Fruit fly (Drosophila melanogaster) ovary, adult (tissue): ENCODE measurements around the gene mRpL4.

Source experiments
- CG17801 ChIP-seq: fragments of 200-800 bp; optimal IDR thresholded peaks from 2 replicates; lab custom pipeline; 2019; ENCODE audit warnings: missing biosample characterization, mild to moderate bottlenecking, missing genetic modification characterization, moderate library complexity; ENCODE audit not compliant: partially characterized antibody

Gene mRpL4

DNA sequence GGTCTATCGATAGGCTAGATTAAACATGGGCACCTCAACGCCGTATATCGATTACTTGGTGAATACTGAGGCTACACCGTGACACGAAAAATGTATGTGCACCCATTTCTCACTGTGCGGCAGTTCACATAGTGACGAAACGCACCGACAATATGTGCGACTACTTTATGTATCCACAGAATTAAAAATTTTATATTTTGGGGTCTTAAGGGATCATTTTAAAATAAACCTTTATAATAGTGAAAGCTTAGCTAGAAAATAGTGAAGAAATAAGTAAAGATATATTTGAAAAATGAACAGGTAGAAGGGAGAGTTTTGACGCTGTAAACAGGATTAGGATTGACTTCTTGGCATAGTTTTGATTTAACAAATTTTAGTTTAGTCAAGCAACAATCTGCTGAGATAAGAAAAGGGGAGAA is at the start of gene mRpL4:
Gene mRpL4, minus strand, starts transcription at position 31 of the 419 bp plus-strand sequence.
- peak; percentile 23 for TF ChIP-seq CG17801 (GFP tag; lab: Kevin White, UChicago)

DNA sequence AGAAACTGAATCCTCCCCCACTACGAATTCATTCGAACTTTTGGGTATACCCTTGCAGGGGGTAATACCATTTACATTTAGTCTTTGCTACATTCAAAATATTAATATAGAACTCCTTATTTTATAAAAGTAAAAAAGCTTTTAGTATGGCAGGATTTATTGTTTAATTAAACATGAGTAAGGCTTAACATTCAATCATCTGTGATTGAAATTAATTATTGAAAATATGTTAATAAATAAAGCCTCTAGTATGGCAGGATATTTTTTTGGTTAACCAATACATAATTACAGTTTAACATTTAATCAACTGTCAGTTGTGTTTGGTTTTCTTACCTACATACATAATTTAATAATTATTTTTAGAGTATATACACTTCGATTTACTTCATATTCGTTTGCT is 45.8 kb upstream of the mRpL4 start:
- TF ChIP-seq CG17801 (GFP tag; lab: Kevin White, UChicago) = no peak

DNA sequence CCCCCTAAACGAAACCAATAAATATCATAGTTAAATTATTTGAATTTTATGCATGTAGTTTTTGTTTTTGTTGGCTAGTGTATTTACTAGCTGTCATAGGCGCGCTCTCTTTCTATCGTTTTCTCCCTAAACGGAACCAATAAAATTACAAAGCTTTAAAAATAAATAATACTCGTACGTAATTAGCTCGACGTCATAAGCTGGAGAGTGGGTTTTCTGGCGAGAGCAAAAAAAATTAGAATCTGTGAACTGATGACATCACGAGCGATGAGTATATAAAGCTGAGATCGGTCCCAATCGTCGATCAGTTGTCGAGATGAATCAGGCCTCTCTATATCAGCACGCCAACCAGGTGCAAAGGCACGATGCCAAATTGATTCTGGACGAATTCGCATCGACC is 36.7 kb upstream of the mRpL4 start, which contains the start of gene jhamt:
Gene jhamt, plus strand, starts transcription at position 301 of the 400 bp plus-strand sequence.
- TF ChIP-seq CG17801 (GFP tag; lab: Kevin White, UChicago) = no peak

DNA sequence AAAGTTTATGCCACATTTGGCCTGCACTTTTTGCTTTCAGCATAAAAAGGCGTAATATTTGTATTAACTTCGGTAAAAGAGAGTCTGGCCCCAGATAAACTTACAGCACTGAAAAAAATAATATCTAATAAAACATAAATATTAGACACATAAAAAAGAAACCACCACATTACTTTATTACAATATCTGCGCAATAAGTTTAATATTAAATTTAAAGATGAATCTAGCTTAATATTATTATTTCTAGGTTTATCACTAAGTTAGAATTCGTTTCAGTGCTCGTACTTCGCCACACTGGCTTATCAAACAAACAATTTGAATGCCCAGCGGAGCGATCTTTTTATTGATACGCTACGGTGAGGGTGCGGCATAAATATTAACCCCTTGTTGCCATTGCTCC is 28.9 kb upstream of the mRpL4 start:
- TF ChIP-seq CG17801 (GFP tag; lab: Kevin White, UChicago) = no peak

DNA sequence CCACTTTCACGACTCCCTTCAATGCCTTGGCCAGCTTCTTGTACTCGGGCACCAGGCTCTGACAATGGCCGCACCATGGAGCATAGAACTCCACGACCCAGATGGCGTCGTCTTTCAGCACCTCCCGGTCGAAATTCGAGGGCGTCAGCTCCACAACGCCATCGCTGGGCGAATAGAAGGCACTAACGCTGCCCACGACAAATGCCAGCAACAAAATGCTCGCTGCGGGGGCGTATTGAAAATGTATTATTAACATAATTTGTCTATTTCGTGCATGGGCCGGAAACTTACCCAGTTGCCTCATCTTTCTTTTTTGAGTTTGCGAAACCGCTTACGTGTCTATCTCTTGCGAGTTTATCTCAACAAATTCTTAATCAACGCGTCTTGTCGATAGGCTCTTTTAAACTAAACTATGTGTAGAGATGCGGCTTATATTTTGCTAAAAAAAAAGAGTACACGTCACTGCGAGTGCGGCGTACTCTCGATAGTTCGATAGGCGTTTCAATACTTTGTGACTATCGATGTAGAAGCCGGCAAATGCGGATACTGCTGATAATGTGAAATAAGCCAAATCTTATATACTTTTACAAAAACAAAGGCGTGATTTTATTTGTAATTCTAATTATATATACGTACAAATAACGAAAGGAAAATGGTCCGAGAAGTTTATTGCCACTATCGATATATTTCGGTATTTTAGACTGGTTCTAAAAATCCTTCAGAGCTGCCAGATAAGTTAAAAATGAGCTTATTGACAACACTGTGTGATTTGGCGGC is 27.5 kb upstream of the mRpL4 start, which contains the start of gene CaBP1:
Gene CaBP1, minus strand, starts transcription at position 487 of the 777 bp plus-strand sequence.
- peak; percentile 9 for TF ChIP-seq CG17801 (GFP tag; lab: Kevin White, UChicago)

DNA sequence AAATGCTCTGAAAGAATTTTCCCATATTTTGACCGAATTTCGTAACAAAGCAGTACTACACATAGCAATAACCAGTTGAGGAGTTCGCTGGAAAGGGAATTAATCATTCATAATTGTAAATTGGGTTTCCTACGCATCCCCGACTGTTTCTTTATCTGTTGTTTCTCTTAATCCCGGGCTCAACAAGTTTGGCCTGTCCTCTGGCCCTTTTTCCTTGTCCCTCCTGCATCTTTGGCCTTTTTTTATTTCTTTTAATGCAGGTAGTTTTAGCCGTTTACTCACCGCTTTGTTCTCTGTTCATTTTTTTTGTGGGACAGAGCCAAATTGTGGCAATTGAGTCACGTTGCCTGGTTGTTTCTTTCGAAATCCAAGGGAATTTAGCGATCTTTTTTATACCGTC is 24.8 kb upstream of the mRpL4 start:
- no peak for TF ChIP-seq CG17801 (GFP tag; lab: Kevin White, UChicago)

DNA sequence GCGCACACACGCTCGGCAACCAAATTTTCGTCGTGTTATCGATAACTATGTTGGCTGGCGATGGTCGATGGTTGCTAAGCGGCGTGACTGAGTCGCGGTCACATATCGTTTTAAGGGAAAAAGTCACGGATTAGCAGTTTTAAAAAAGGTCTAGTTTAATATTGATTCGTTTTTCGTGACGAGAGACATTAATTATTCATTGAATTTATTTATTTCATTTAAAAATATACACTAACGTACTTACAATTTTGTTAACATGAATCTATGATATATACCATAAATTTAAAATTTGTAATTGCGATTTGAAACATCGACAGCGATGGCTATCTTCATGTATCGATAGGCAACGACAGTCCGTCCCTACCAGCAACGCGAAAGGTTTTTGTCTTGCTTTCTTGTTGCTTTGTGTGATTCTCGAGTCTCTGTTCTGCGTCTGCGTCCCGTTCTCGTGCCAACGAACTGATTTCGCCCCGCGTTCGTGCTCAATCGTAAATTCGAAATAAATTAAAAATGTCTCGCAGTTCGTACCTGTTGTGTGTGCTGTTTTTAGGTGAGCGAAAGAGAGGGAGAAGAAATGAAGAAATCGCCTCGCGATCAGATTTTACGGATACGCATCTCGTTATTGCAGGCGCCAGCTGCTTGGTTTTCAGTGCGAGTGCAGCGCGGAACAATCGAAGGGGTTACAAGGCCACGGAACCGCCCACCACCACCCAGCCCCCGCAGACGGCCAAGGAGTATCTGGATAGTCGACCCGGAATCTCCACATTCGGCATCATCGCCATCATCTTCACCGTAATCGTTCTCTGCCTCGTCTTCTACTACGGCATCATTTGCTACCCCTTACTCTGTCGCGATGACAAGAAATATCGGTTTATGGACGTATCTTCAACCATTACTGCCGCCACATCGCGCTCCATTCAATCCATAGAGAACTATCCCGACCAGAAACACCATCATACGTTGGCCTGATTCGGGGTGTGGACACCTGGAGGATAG is 24.0 kb upstream of the mRpL4 start, which contains the start of the genes Hyls1, chif and CG4455:
Gene Hyls1, minus strand, starts transcription at position 44 of the 996 bp plus-strand sequence.
Gene chif, minus strand, starts transcription at position 44 of the 996 bp plus-strand sequence.
Gene CG4455, plus strand, starts transcription at position 350 of the 996 bp plus-strand sequence.
- TF ChIP-seq CG17801 (GFP tag; lab: Kevin White, UChicago) = peak; percentile 22

DNA sequence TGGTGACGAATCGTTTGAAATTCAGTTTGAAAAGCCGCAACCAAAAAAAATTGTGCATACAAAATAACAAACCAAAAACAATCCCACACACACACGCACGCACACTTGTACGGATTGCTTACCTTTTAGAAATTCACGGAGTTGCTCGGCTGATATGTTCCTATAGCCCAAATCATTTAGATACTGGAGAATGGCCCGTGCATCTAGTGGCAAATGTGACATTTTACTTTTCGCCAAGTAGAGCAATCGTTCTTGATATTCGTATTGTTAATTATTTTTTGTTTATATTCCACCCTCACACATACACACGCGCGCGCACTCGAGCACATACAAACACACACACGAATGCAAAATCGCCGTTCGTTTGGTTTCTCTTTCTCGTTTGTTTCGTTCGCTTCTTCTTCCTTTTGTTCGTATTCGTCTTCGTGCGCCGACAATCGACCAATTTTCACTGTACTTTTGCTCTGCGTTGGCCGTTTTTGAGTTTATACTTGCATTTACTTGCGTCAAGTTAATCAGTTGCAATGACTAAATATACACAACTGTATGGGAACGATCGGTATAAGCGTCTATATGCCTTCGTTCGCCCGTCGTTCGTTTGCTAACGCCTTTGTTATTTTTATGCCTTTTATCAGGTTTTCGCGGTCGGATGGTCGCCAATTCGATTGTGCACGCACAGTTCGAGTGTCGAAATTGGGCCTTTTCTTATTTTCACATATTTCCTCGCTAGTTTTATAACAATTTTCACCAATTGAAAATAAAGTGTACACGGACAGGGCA is 23.1 kb upstream of the mRpL4 start:
- TF ChIP-seq CG17801 (GFP tag; lab: Kevin White, UChicago) = peak; percentile 5

DNA sequence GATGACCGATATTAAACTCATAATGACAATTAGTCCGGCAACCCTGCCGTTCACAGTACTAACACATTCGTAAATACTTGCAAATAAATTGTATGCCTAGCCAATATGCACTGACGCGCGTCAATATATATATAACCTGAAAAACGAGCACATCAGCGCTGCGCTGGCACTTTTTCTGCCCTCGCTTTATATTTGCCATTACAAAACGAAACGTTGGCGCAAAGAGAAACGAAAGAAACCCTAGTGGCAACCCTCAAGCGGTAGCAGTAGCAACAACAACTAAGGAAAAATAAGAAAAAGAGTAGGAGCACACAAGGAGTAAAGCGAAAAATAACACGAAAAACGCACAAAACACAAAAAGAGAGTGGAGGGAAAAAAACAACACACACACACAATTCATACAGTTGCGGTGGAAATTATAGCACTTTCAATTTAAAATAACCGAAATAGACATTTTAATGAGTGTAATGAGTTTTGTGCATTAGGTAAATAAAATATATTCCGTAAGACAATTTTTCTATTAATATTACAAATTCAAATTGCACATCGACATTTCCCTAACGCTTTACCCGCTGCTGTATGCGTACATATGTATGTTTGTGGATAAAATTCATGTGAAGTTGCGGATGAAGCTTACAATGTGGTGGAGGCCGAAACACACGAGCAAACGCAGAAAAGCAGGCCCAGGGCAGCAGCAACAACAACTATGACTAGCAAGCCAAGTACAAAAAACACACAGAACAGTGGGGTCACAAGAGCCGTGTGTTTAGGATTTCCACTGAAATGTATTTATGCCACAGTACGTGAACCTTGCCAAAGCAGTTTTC is 22.0 kb upstream of the mRpL4 start:
- TF ChIP-seq CG17801 (GFP tag; lab: Kevin White, UChicago) = peak; percentile 98

DNA sequence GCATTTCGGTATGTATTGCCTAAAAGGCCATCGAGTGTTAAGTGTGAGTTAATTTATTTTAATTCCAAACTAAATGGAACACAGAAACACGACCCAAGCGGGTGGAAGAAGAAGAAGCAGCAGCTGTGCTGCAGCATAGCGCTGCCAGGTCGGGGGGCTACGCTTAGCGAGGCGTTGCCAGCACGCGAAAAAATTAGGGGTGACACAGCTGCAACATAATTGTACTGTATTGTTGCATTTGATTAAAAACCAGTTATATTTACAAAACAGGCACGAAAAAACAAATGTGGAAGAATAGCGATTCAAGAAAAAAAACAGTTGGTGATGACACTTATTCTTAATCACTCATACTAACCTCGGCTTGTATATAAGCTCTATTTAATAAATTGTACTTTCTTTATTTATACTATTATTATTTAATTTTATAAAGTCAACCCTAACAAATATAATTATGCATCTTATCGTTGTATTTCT is 21.3 kb upstream of the mRpL4 start:
- TF ChIP-seq CG17801 (GFP tag; lab: Kevin White, UChicago) = peak; percentile 79

DNA sequence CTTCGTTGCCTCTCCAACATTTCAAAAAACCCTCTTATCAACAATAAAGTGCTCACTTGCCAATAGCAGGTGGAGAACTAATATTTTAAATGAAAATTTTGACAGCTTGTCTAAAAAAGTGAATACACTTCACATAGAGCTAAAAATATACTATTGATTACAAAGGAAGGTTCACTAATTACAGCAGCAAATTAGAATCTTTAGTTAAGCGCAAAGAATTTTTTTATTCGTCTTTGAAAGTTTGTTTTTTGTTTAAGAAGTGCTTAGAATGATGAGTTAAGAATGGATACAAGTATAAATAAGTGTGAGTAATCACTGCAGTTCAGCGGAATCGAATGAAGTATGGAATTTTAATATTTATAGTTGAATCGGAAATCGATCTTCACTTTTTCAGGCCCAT is 13.3 kb upstream of the mRpL4 start, which contains the start of gene CG44405:
Gene CG44405, minus strand, starts transcription at position 101 of the 400 bp plus-strand sequence.
- no peak for TF ChIP-seq CG17801 (GFP tag; lab: Kevin White, UChicago)

DNA sequence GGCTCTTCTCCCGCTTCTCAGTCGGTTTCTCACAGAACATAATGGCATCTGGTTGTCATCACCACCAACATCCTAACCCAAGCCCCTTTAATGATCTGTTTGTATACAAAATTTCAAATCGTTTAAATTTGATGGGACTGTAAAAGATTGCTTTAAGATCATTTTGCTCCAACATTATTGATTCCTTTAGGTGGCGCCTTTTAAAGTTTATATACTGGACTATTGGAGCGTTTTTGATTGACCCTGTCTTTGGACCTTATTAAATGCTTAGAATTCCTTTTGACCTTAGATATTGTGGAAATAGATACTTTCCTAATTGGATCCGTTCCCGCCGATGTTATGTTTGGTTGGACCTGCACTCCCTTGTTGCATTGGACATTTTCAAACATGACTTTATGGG is 11.3 kb upstream of the mRpL4 start, which contains the start of gene CG42266:
Gene CG42266, minus strand, starts transcription at position 101 of the 400 bp plus-strand sequence.
- no peak for TF ChIP-seq CG17801 (GFP tag; lab: Kevin White, UChicago)

DNA sequence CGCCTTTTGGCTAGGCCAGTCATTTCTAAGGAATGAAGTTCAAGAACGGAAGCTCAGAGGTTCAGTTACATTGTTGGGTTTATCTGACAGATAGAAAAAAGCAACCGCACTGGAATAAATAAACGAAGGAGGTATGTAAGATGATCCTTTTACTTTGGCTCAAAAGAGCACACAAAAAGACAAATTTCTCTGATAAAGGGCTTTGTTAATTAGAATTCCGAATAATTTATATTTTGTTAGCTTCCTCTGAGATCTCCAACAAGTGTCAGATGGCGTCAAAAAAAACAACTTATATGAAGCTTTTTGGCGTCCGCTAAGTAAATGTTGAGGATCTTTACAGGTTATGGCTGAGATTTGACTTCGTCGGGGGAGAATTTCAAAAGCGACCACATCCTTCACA is 8.9 kb upstream of the mRpL4 start, which contains the start of gene CG31817:
Gene CG31817, minus strand, starts transcription at position 101 of the 400 bp plus-strand sequence.
- no peak for TF ChIP-seq CG17801 (GFP tag; lab: Kevin White, UChicago)
